Fruit fly (Drosophila melanogaster): ENCODE results near the gene mRRF2.

- TF ChIP-seq CG16779 (tag; optimal IDR thresholded peaks at IDR 0.05) (peak; percentile 38), CG7368 (GFP tag; optimal IDR thresholded peaks at IDR 0.05) (peak; percentile 7), fd59A (GFP tag; optimal IDR thresholded peaks at IDR 0.05) (peak; percentile 40), vri (GFP tag; optimal IDR thresholded peaks at IDR 0.05) (no peak), fd85E (GFP tag; optimal IDR thresholded peaks at IDR 0.05) (no peak), CG32006 (GFP tag; optimal IDR thresholded peaks at IDR 0.05) (peak; percentile 92)
These were observed 22.7 kb upstream of the mRRF2 start for dm6 chr3R:22590668-22591275.
